Worm (Caenorhabditis elegans) whole organism, L4/young adult: ENCODE measurements around the gene W04E12.2.

Source experiments
- W03F9.2 ChIP-seq: fragments of 150-350 bp; optimal IDR thresholded peaks from 2 replicates; lab custom pipeline; 2014; ENCODE audit warnings: missing biosample characterization, missing genetic modification characterization
- dao-5 ChIP-seq: sonication (generic microtip); optimal IDR thresholded peaks from 2 replicates; lab custom pipeline; 2016; ENCODE audit warnings: missing genotype, missing genetic modification characterization, moderate library complexity, missing compliant biosample characterization
- him-1 ChIP-seq: sonication (generic microtip); optimal IDR thresholded peaks from 2 replicates; lab custom pipeline; 2016; ENCODE audit warnings: missing genotype, missing genetic modification reagents, missing genetic modification characterization, missing compliant biosample characterization

DNA sequence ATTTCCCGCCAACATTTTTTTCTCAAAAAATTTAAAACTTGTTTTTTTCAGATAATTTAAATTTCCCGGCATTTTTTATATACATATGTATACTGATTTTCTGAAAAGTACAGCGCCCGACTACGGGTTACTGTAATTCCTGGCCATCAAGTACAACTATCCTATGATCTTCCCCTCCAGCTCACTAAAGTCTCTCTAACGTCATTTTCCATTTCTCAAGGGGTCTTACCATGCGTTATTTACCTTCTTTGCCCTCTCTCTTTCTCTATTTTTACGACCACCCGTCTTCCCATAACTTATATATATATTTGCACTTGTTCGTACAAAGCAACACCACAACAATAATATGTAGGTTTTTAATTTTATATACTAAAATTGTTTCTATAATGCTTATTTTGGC is 15.3 kb upstream of the W04E12.2 start, which contains the start of gene W04E12.9:
- TF ChIP-seq him-1 (tag; lab: Kevin White, UChicago), result no peak
- no peak for TF ChIP-seq W03F9.2 (tag; lab: Kevin White, UChicago)
- no peak for TF ChIP-seq dao-5
